Fruit fly (Drosophila melanogaster) whole organism, embryonic: ENCODE measurements around the gene PK1-R.

ENCODE experiments used
- ATbp ChIP-seq: fragments of 200-800 bp; sonication (Bioruptor generic); optimal IDR thresholded peaks from 2 replicates; lab custom pipeline; 2017; ENCODE audit warnings: missing biosample characterization, mild to moderate bottlenecking, missing genetic modification characterization, missing genetic modification reagents
- Ada2b ChIP-seq: fragments of 200-800 bp; sonication (Bioruptor generic); IDR thresholded peaks from 2 replicates; pipeline ENCODE4 v1.3.6; 2022; ENCODE audit warnings: missing biosample characterization, missing genetic modification characterization
- BtbVII ChIP-seq: fragments of 200-800 bp; sonication (Bioruptor generic); optimal IDR thresholded peaks from 3 replicates; lab custom pipeline; 2017; ENCODE audit warnings: missing biosample characterization, mild to moderate bottlenecking, missing genetic modification characterization
- CG10147 ChIP-seq: fragments of 200-800 bp; sonication (Bioruptor generic); optimal IDR thresholded peaks from 2 replicates; lab custom pipeline; 2019; ENCODE audit warnings: missing biosample characterization, mild to moderate bottlenecking, missing genetic modification characterization, moderate library complexity
- CG10267 ChIP-seq: fragments of 200-800 bp; sonication (Bioruptor generic); optimal IDR thresholded peaks from 2 replicates; lab custom pipeline; 2018; ENCODE audit warnings: missing biosample characterization, mild to moderate bottlenecking, missing genetic modification characterization, moderate library complexity
- CG10565 ChIP-seq: fragments of 200-800 bp; sonication (Bioruptor generic); optimal IDR thresholded peaks from 3 replicates; lab custom pipeline; 2016; ENCODE audit warnings: missing biosample characterization, mild to moderate bottlenecking, missing genetic modification characterization
- CG17328 ChIP-seq: fragments of 200-800 bp; sonication (Bioruptor generic); IDR thresholded peaks from 2 replicates; pipeline ENCODE4 v1.3.6; 2022; ENCODE audit warnings: missing biosample characterization, missing genetic modification characterization
- CG17568 ChIP-seq: fragments of 200-800 bp; sonication (Bioruptor generic); optimal IDR thresholded peaks from 2 replicates; lab custom pipeline; 2018; ENCODE audit warnings: missing biosample characterization, mild to moderate bottlenecking, missing genetic modification characterization, moderate library complexity
- CG30020 ChIP-seq: fragments of 200-800 bp; optimal IDR thresholded peaks from 2 replicates; lab custom pipeline; 2019; ENCODE audit warnings: missing biosample characterization, mild to moderate bottlenecking, missing genetic modification characterization, moderate library complexity
- CG30403 ChIP-seq: fragments of 200-800 bp; sonication (Bioruptor generic); optimal IDR thresholded peaks from 3 replicates; lab custom pipeline; 2016; ENCODE audit warnings: missing biosample characterization, missing genetic modification characterization
- CG33213 ChIP-seq: fragments of 200-800 bp; sonication (Bioruptor generic); optimal IDR thresholded peaks from 3 replicates; lab custom pipeline; 2016; ENCODE audit warnings: missing biosample characterization, missing genetic modification characterization
- CG3838 ChIP-seq: fragments of 200-800 bp; sonication (Bioruptor generic); optimal IDR thresholded peaks from 3 replicates; lab custom pipeline; 2016; ENCODE audit warnings: missing biosample characterization, missing genetic modification characterization
- CG4424 ChIP-seq: fragments of 200-800 bp; sonication (Bioruptor generic); optimal IDR thresholded peaks from 3 replicates; lab custom pipeline; 2016; ENCODE audit warnings: missing biosample characterization, missing genetic modification characterization
- CG4617 ChIP-seq: fragments of 200-800 bp; sonication (Bioruptor generic); optimal IDR thresholded peaks from 3 replicates; lab custom pipeline; 2016; ENCODE audit warnings: missing biosample characterization, missing genetic modification characterization, borderline replicate concordance
- CG5180 ChIP-seq: fragments of 200-800 bp; sonication (Bioruptor generic); optimal IDR thresholded peaks from 3 replicates; lab custom pipeline; 2017; ENCODE audit warnings: missing biosample characterization, missing genetic modification characterization, mild to moderate bottlenecking, moderate library complexity, missing genetic modification reagents
- CG5953 ChIP-seq: fragments of 200-800 bp; sonication (Bioruptor generic); IDR thresholded peaks from 2 replicates; pipeline ENCODE4 v1.3.6; 2022; ENCODE audit warnings: missing biosample characterization, missing genetic modification characterization
- CG8359 ChIP-seq: fragments of 200-800 bp; sonication (Bioruptor generic); optimal IDR thresholded peaks from 2 replicates; lab custom pipeline; 2017; ENCODE audit warnings: missing biosample characterization, mild to moderate bottlenecking, missing genetic modification characterization, borderline replicate concordance
- Ets97D ChIP-seq: fragments of 200-800 bp; sonication (Bioruptor generic); optimal IDR thresholded peaks from 3 replicates; lab custom pipeline; 2016; ENCODE audit warnings: missing biosample characterization, missing genetic modification characterization
- HHEX ChIP-seq: fragments of 200-800 bp; sonication (Bioruptor generic); optimal IDR thresholded peaks from 3 replicates; lab custom pipeline; 2017; ENCODE audit warnings: missing biosample characterization, mild to moderate bottlenecking, missing genetic modification characterization, missing genetic modification reagents
- HLH4C ChIP-seq: fragments of 200-800 bp; sonication (Bioruptor generic); IDR thresholded peaks from 3 replicates; pipeline ENCODE4 v1.3.6; 2022; ENCODE audit warnings: missing biosample characterization, missing genetic modification characterization; ENCODE audit not compliant: partially characterized antibody
- Hmr ChIP-seq: fragments of 200-800 bp; sonication (Bioruptor generic); optimal IDR thresholded peaks from 3 replicates; lab custom pipeline; 2017; ENCODE audit warnings: mild to moderate bottlenecking, missing biosample characterization, missing genetic modification reagents, missing genetic modification characterization
- MTF-1 ChIP-seq: fragments of 200-800 bp; sonication (Bioruptor generic); optimal IDR thresholded peaks from 2 replicates; lab custom pipeline; 2018; ENCODE audit warnings: missing biosample characterization, mild to moderate bottlenecking, missing genetic modification characterization, borderline replicate concordance
- Mad ChIP-seq: fragments of 200-800 bp; sonication (Bioruptor generic); optimal IDR thresholded peaks from 2 replicates; lab custom pipeline; 2016; ENCODE audit warnings: missing biosample characterization, missing genetic modification characterization
- Six4 ChIP-seq: fragments of 200-800 bp; sonication (Bioruptor generic); optimal IDR thresholded peaks from 2 replicates; lab custom pipeline; 2016; ENCODE audit warnings: missing biosample characterization, missing genetic modification characterization
- Sry-δ ChIP-seq: fragments of 200-800 bp; sonication (Bioruptor generic); optimal IDR thresholded peaks from 2 replicates; lab custom pipeline; 2016; ENCODE audit warnings: missing biosample characterization, missing genetic modification characterization
- Trl ChIP-seq, 3 experiments: fragments of >200 bp in 2 of 3; fragments of 200-800 bp in 1 of 3; sonication (Bioruptor generic) in 1 of 3; optimal IDR thresholded peaks; 2 replicates in 1 of 3; 3 replicates in 2 of 3; lab custom pipeline; 2016 to 2017; ENCODE audit warnings: missing biosample characterization in 1 of 3, missing genetic modification characterization in 1 of 3
- ab ChIP-seq: fragments of 200-800 bp; sonication (Bioruptor generic); optimal IDR thresholded peaks from 2 replicates; lab custom pipeline; 2016; ENCODE audit warnings: missing biosample characterization, missing genetic modification characterization
- cas ChIP-seq: fragments of 200-800 bp; sonication (Bioruptor generic); IDR thresholded peaks from 2 replicates; pipeline ENCODE4 v1.3.6; 2022; ENCODE audit warnings: missing biosample characterization, missing genetic modification characterization
- caup ChIP-seq: fragments of 200-800 bp; sonication (Bioruptor generic); optimal IDR thresholded peaks from 3 replicates; lab custom pipeline; 2017; ENCODE audit warnings: missing biosample characterization, mild to moderate bottlenecking, missing genetic modification characterization, moderate library complexity; ENCODE audit not compliant: severe bottlenecking
- ci ChIP-seq: fragments of 200-800 bp; sonication (Bioruptor generic); IDR thresholded peaks from 3 replicates; pipeline ENCODE4 v1.3.6; 2022; ENCODE audit warnings: missing biosample characterization, missing genetic modification characterization
- dmrt99B ChIP-seq: fragments of 200-800 bp; sonication (Bioruptor generic); optimal IDR thresholded peaks from 2 replicates; lab custom pipeline; 2018; ENCODE audit warnings: missing biosample characterization, mild to moderate bottlenecking, missing genetic modification characterization, moderate library complexity
- fru ChIP-seq: fragments of >200 bp; optimal IDR thresholded peaks from 2 replicates; lab custom pipeline; 2017
- ham ChIP-seq: fragments of 200-800 bp; sonication (Bioruptor generic); IDR thresholded peaks from 2 replicates; pipeline ENCODE4 v1.3.6; 2022; ENCODE audit warnings: missing biosample characterization, missing genetic modification characterization
- hkb ChIP-seq, 2 experiments: fragments of 200-800 bp in 1 of 2; fragments of >200 bp in 1 of 2; sonication (Bioruptor generic) in 1 of 2; IDR thresholded peaks in 1 of 2; optimal IDR thresholded peaks in 1 of 2; 2 replicates each; pipeline versions ENCODE4 v1.3.6 to Lab custom; 2017 to 2022; ENCODE audit warnings: missing biosample characterization in 1 of 2, missing genetic modification characterization in 1 of 2
- ind ChIP-seq: fragments of 200-800 bp; sonication (Bioruptor generic); optimal IDR thresholded peaks from 3 replicates; lab custom pipeline; 2016; ENCODE audit warnings: missing biosample characterization, missing genetic modification characterization
- inv ChIP-seq: fragments of 200-800 bp; sonication (Bioruptor generic); IDR thresholded peaks from 2 replicates; pipeline ENCODE4 v1.3.6; 2022; ENCODE audit warnings: missing biosample characterization, missing genetic modification characterization; ENCODE audit not compliant: partially characterized antibody
- oc ChIP-seq: fragments of 200-800 bp; sonication (Bioruptor generic); optimal IDR thresholded peaks from 2 replicates; lab custom pipeline; 2018; ENCODE audit warnings: missing biosample characterization, mild to moderate bottlenecking, missing genetic modification characterization, moderate library complexity
- onecut ChIP-seq: fragments of 200-800 bp; sonication (Bioruptor generic); IDR thresholded peaks from 2 replicates; pipeline ENCODE4 v1.3.6; 2022; ENCODE audit warnings: missing biosample characterization, missing genetic modification characterization
- pho ChIP-seq: fragments of 200-800 bp; sonication (Bioruptor generic); optimal IDR thresholded peaks from 2 replicates; lab custom pipeline; 2016; ENCODE audit warnings: missing biosample characterization, missing genetic modification characterization
- phol ChIP-seq: fragments of 200-800 bp; sonication (Bioruptor generic); optimal IDR thresholded peaks from 3 replicates; lab custom pipeline; 2018; ENCODE audit warnings: missing biosample characterization, mild to moderate bottlenecking, missing genetic modification characterization, moderate library complexity
- prd ChIP-seq, 3 experiments: fragments of >200 bp in 2 of 3; fragments of 200-800 bp in 1 of 3; sonication (Bioruptor generic) in 1 of 3; optimal IDR thresholded peaks in 2 of 3; IDR thresholded peaks in 1 of 3; 2 replicates in 2 of 3; 3 replicates in 1 of 3; pipeline versions ENCODE4 v1.3.6 to Lab custom; 2017 to 2022; ENCODE audit warnings: missing biosample characterization in 1 of 3, missing genetic modification characterization in 1 of 3
- sd ChIP-seq: fragments of 200-800 bp; sonication (Bioruptor generic); optimal IDR thresholded peaks from 3 replicates; lab custom pipeline; 2018; ENCODE audit warnings: missing biosample characterization, mild to moderate bottlenecking, missing genetic modification characterization, moderate library complexity
- sens ChIP-seq: fragments of 200-800 bp; sonication (Bioruptor generic); peaks from one replicate; lab custom pipeline; 2016; ENCODE audit warnings: missing biosample characterization, missing genetic modification characterization
- sisA ChIP-seq: fragments of 200-800 bp; sonication (Bioruptor generic); IDR thresholded peaks from 2 replicates; pipeline ENCODE4 v1.3.6; 2022; ENCODE audit warnings: missing biosample characterization, missing genetic modification characterization
- tio ChIP-seq: fragments of 200-800 bp; sonication (Bioruptor generic); optimal IDR thresholded peaks from 2 replicates; lab custom pipeline; 2017; ENCODE audit warnings: missing biosample characterization, missing genetic modification characterization, inconsistent platforms
- unpg ChIP-seq: fragments of 200-800 bp; sonication (Bioruptor generic); optimal IDR thresholded peaks from 3 replicates; lab custom pipeline; 2018; ENCODE audit warnings: missing biosample characterization, mild to moderate bottlenecking, missing genetic modification characterization, moderate library complexity
- vvl ChIP-seq: fragments of 200-800 bp; sonication (Bioruptor generic); IDR thresholded peaks from 2 replicates; pipeline ENCODE4 v1.3.6; 2022; ENCODE audit warnings: missing biosample characterization, missing genetic modification characterization

The PK1-R gene

dm6 chr3R:14088887-14089567 lies 13.9 kb downstream of the PK1-R start, which contains the start of gene Npc2b (continued):
- TF ChIP-seq CG10565 (GFP tag; lab: Kevin White, UChicago) = no peak
- peak; percentile 50 for TF ChIP-seq ATbp (GFP tag; lab: Kevin White, UChicago)
- no peak for TF ChIP-seq CG5953
- TF ChIP-seq CG4617 (GFP tag; lab: Kevin White, UChicago) = peak; percentile 43
- peak; percentile 53 for TF ChIP-seq onecut (GFP tag; lab: Robert Waterston, UW)
- TF ChIP-seq ind = no peak
- peak; percentile 92 for TF ChIP-seq sens (GFP tag; lab: Kevin White, UChicago)
- TF ChIP-seq CG10267 (tag; lab: Kevin White, UChicago) = peak; percentile 39
- TF ChIP-seq CG17328 (GFP tag; lab: Robert Waterston, UW) = peak; percentile 40
- TF ChIP-seq unpg (GFP tag; lab: Kevin White, UChicago) = peak; percentile 58
- peak; percentile 22 for TF ChIP-seq CG4424 (GFP tag; lab: Kevin White, UChicago)
- TF ChIP-seq CG10147 (GFP tag; lab: Kevin White, UChicago) = no peak
- no peak for TF ChIP-seq CG5180 (GFP tag; lab: Kevin White, UChicago)
- TF ChIP-seq caup (GFP tag; lab: Kevin White, UChicago) = peak; percentile 44
- TF ChIP-seq CG30020 (tag; lab: Kevin White, UChicago) = no peak
- TF ChIP-seq CG30403 (GFP tag; lab: Kevin White, UChicago) = peak; percentile 75
- no peak for TF ChIP-seq cas (GFP tag; lab: Robert Waterston, UW)
- peak; percentile 35 for TF ChIP-seq tio (GFP tag; lab: Kevin White, UChicago)
- TF ChIP-seq CG3838 (GFP tag; lab: Kevin White, UChicago) = peak; percentile 17
- peak; percentile 32 for TF ChIP-seq BtbVII (GFP tag; lab: Kevin White, UChicago)
- TF ChIP-seq prd (optimal IDR thresholded peaks at IDR 0.05; lab: Kevin White, UChicago) = no peak
- peak; percentile 40; the same call in 1 of the 3 replicates for TF ChIP-seq prd (GFP tag; IDR thresholded peaks at IDR 0.05; lab: Robert Waterston, UW)
- TF ChIP-seq HLH4C (GFP tag; lab: Robert Waterston, UW) = no peak
- TF ChIP-seq MTF-1 = peak; percentile 54
- TF ChIP-seq Ets97D (GFP tag; lab: Kevin White, UChicago) = peak; percentile 49
- no peak for TF ChIP-seq Trl (optimal IDR thresholded peaks at IDR 0.05; lab: Kevin White, UChicago)
- peak; percentile 66 for TF ChIP-seq Trl (GFP tag; optimal IDR thresholded peaks at IDR 0.05; lab: Kevin White, UChicago)
- TF ChIP-seq dmrt99B (tag; lab: Kevin White, UChicago) = peak; percentile 58
- TF ChIP-seq CG33213 (GFP tag; lab: Kevin White, UChicago) = peak; percentile 67
- TF ChIP-seq Sry-δ (GFP tag; lab: Kevin White, UChicago) = peak; percentile 26
- peak; percentile 7 for TF ChIP-seq Six4 (GFP tag; lab: Kevin White, UChicago)
- peak; percentile 22; the same call in 1 of the 2 replicates for TF ChIP-seq Ada2b (GFP tag; lab: Robert Waterston, UW)
- peak; percentile 39 for TF ChIP-seq phol
- TF ChIP-seq CG8359 (GFP tag; lab: Kevin White, UChicago) = peak; percentile 36
- TF ChIP-seq ci (GFP tag; lab: Robert Waterston, UW) = peak; percentile 55; the same call in 2 of the 3 replicates
- TF ChIP-seq fru (lab: Kevin White, UChicago) = no peak
- TF ChIP-seq CG17568 = peak; percentile 65
- peak; percentile 57 for TF ChIP-seq Mad (GFP tag; lab: Kevin White, UChicago)
- TF ChIP-seq sd (tag; lab: Kevin White, UChicago) = peak; percentile 85
- peak; percentile 68 for TF ChIP-seq sisA (GFP tag; lab: Robert Waterston, UW)
- TF ChIP-seq ham (GFP tag; lab: Robert Waterston, UW) = no peak
- peak; percentile 41 for TF ChIP-seq pho (GFP tag; lab: Kevin White, UChicago)
- TF ChIP-seq inv (GFP tag; lab: Robert Waterston, UW) = peak; percentile 44
- no peak for TF ChIP-seq hkb (optimal IDR thresholded peaks at IDR 0.05; lab: Kevin White, UChicago)
- peak; percentile 59 for TF ChIP-seq hkb (GFP tag; IDR thresholded peaks at IDR 0.05; lab: Robert Waterston, UW)
- TF ChIP-seq oc (tag; lab: Kevin White, UChicago) = no peak
- peak; percentile 72 for TF ChIP-seq Hmr (GFP tag; lab: Kevin White, UChicago)
- TF ChIP-seq ab (GFP tag; lab: Kevin White, UChicago) = no peak
- TF ChIP-seq HHEX (GFP tag; lab: Kevin White, UChicago) = peak; percentile 17
- TF ChIP-seq vvl (GFP tag; lab: Robert Waterston, UW) = peak; percentile 43; the same call in 1 of the 2 replicates
